Fruit fly (Drosophila melanogaster): ENCODE results near the gene Diedel.

The Diedel gene

dm6 chr3R:29515417-29515816 is 21.8 kb downstream of the Diedel start, which contains the start of gene ND-20L:
Gene ND-20L (plus strand): TSS chr3R:29515717.
- TF ChIP-seq NFAT (GFP tag; IDR thresholded peaks at IDR 0.05), result 0 out of 2 replicates have a peak, but pooled peaks have one; percentile 8
- no peak for TF ChIP-seq shn (GFP tag; optimal IDR thresholded peaks at IDR 0.05)
- no peak for TF ChIP-seq Meics (GFP tag; optimal IDR thresholded peaks at IDR 0.05)

dm6 chr3R:29516766-29517165 is 23.1 kb downstream of the Diedel start:
- TF ChIP-seq z (GFP tag; IDR thresholded peaks at IDR 0.05), result no peak
- no peak for TF ChIP-seq HLH54F (GFP tag; optimal IDR thresholded peaks at IDR 0.05)
- TF ChIP-seq pros (GFP tag; optimal IDR thresholded peaks at IDR 0.05), result no peak
- TF ChIP-seq zen (tag; optimal IDR thresholded peaks at IDR 0.05), result peak; percentile 38
- TF ChIP-seq Deaf1 (tag; optimal IDR thresholded peaks at IDR 0.05), result no peak
- no peak for TF ChIP-seq Gsc (GFP tag; IDR thresholded peaks at IDR 0.05)
- no peak for TF ChIP-seq so (GFP tag; IDR thresholded peaks at IDR 0.05)
- no peak for TF ChIP-seq CG13624 (GFP tag; optimal IDR thresholded peaks at IDR 0.05)
- TF ChIP-seq otp (GFP tag; IDR thresholded peaks at IDR 0.05), result no peak
- peak; percentile 9 for TF ChIP-seq twi (tag; optimal IDR thresholded peaks at IDR 0.05)
- no peak for TF ChIP-seq CG10959 (GFP tag; IDR thresholded peaks at IDR 0.05)
- no peak for TF ChIP-seq chif (GFP tag; optimal IDR thresholded peaks at IDR 0.05)
- TF ChIP-seq D (optimal IDR thresholded peaks at IDR 0.05), result peak; percentile 82
- TF ChIP-seq D (GFP tag; optimal IDR thresholded peaks at IDR 0.05), result no peak
- no peak for TF ChIP-seq CG8944 (GFP tag; optimal IDR thresholded peaks at IDR 0.05)
- TF ChIP-seq tll (GFP tag; optimal IDR thresholded peaks at IDR 0.05), result peak in 1 of 2 experiments; percentile 81
- TF ChIP-seq sug (tag; optimal IDR thresholded peaks at IDR 0.05), result no peak
- no peak for TF ChIP-seq org-1 (GFP tag; optimal IDR thresholded peaks at IDR 0.05)
- no peak for TF ChIP-seq gem (tag; optimal IDR thresholded peaks at IDR 0.05)
- no peak for TF ChIP-seq Awh (GFP tag; IDR thresholded peaks at IDR 0.05)
- no peak for TF ChIP-seq Kr (GFP tag; optimal IDR thresholded peaks at IDR 0.05)
- no peak for TF ChIP-seq trem (tag; optimal IDR thresholded peaks at IDR 0.05)
- no peak for TF ChIP-seq tx (GFP tag; optimal IDR thresholded peaks at IDR 0.05)

dm6 chr3R:29517923-29518322 is 24.3 kb downstream of the Diedel start:
- TF ChIP-seq Mes4 (GFP tag; optimal IDR thresholded peaks at IDR 0.05), result no peak
- peak; percentile 98 for TF ChIP-seq CG8281 (tag; optimal IDR thresholded peaks at IDR 0.05)
- 0 out of 4 replicates have a peak, but pooled peaks have one; percentile 8 for TF ChIP-seq chinmo (GFP tag; IDR thresholded peaks at IDR 0.05; ENCODE audit: partially characterized antibody)
- TF ChIP-seq sd (tag; optimal IDR thresholded peaks at IDR 0.05), result peak; percentile 24

DNA sequence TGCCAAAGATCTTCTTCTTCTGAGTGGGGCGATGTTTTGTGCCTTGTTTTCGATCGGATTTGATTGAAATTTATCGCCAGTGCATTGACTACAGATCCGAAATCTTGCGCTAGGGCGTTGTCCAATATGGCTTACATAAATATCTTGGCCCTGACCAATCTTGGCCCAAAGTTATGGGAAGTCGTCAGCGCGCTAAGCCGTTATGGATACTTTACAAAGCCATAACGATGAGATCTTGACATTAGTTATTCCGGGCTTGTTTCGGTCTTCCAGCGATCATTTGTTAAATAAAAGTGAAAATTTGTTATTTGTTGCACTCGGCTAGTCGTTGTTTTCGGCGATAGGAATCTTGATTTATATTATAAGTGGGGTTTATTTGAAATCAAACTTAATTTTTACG is 24.8 kb downstream of the Diedel start:
- no peak for TF ChIP-seq odd (GFP tag; optimal IDR thresholded peaks at IDR 0.05)
- peak; percentile 62 for TF ChIP-seq oc (tag; optimal IDR thresholded peaks at IDR 0.05)
- TF ChIP-seq Blimp-1 (GFP tag; optimal IDR thresholded peaks at IDR 0.05), result peak; percentile 31
- peak; percentile 66 for TF ChIP-seq abd-A (tag; optimal IDR thresholded peaks at IDR 0.05)
- TF ChIP-seq Pdp1 (GFP tag; optimal IDR thresholded peaks at IDR 0.05), result peak in 1 of 2 experiments; percentile 40

DNA sequence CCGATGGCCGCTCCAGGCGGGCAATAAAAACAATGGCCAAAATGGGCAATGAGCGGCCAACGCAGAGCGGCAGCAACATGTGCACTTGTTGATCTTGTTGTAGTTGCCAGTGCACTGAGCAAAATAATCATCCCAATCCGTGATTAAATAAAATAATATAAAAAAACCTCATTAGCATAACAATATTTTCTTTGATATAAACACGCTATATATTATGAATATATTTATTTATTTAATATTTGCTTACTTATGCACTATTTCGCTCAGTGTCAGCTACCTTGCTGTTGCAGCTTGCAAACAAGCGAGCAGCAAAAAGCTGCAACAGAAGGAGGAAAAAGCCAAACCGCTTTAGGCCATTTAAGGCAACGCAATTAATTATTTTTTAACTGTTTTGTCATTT is 25.7 kb downstream of the Diedel start:
- TF ChIP-seq CG8388 (GFP tag; optimal IDR thresholded peaks at IDR 0.05), result peak; percentile 39
- TF ChIP-seq Atf3 (GFP tag; optimal IDR thresholded peaks at IDR 0.05), result no peak
- TF ChIP-seq CG8281 (tag; optimal IDR thresholded peaks at IDR 0.05), result no peak
- no peak for TF ChIP-seq Lhr (GFP tag; optimal IDR thresholded peaks at IDR 0.05)
- TF ChIP-seq CG10274 (GFP tag; optimal IDR thresholded peaks at IDR 0.05), result no peak
- TF ChIP-seq p53 (GFP tag; optimal IDR thresholded peaks at IDR 0.05), result no peak
- TF ChIP-seq zfh2 (GFP tag; optimal IDR thresholded peaks at IDR 0.05), result no peak
- TF ChIP-seq CG3838 (GFP tag; optimal IDR thresholded peaks at IDR 0.05), result no peak
- no peak for TF ChIP-seq CG15601 (tag; optimal IDR thresholded peaks at IDR 0.05)
- TF ChIP-seq Asciz (GFP tag; optimal IDR thresholded peaks at IDR 0.05), result no peak
- no peak for TF ChIP-seq ac (GFP tag; optimal IDR thresholded peaks at IDR 0.05)
- TF ChIP-seq hb (GFP tag; IDR thresholded peaks at IDR 0.05; ENCODE audit: partially characterized antibody), result no peak
